Fruit fly (Drosophila melanogaster) whole organism, embryonic: ENCODE data around the gene Acat1.

Experiments used
- CG11247 ChIP-seq: fragments of 200-800 bp; sonication (Bioruptor generic); IDR thresholded peaks from 2 replicates; pipeline ENCODE4 v1.3.6; 2022; ENCODE audit warnings: missing biosample characterization, missing genetic modification characterization
- CG12769 ChIP-seq: fragments of 200-800 bp; sonication (Bioruptor generic); optimal IDR thresholded peaks from 2 replicates; lab custom pipeline; 2019; ENCODE audit warnings: missing biosample characterization, mild to moderate bottlenecking, missing genetic modification characterization, moderate library complexity
- CG15696 ChIP-seq: fragments of 200-800 bp; sonication (Bioruptor generic); optimal IDR thresholded peaks from 2 replicates; lab custom pipeline; 2019; ENCODE audit warnings: missing biosample characterization, mild to moderate bottlenecking, missing genetic modification characterization, moderate library complexity
- CG2129 ChIP-seq: fragments of 200-800 bp; sonication (Bioruptor generic); IDR thresholded peaks from 2 replicates; pipeline ENCODE4 v1.3.6; 2022; ENCODE audit warnings: missing biosample characterization, missing genetic modification characterization; ENCODE audit not compliant: partially characterized antibody
- CG31388 ChIP-seq: fragments of 200-800 bp; sonication (Bioruptor generic); optimal IDR thresholded peaks from 2 replicates; lab custom pipeline; 2016; ENCODE audit warnings: missing biosample characterization, missing genetic modification characterization
- CG34376 ChIP-seq: fragments of 200-800 bp; sonication (Bioruptor generic); optimal IDR thresholded peaks from 2 replicates; lab custom pipeline; 2018; ENCODE audit warnings: missing biosample characterization, mild to moderate bottlenecking, missing genetic modification characterization
- CG4707 ChIP-seq: fragments of 200-800 bp; sonication (Bioruptor generic); optimal IDR thresholded peaks from 2 replicates; lab custom pipeline; 2018; ENCODE audit warnings: missing biosample characterization, mild to moderate bottlenecking, missing genetic modification characterization, moderate library complexity
- CG7556 ChIP-seq: fragments of 200-800 bp; sonication (Bioruptor generic); optimal IDR thresholded peaks from 2 replicates; lab custom pipeline; 2017; ENCODE audit warnings: missing biosample characterization, mild to moderate bottlenecking, missing genetic modification characterization
- CG8281 ChIP-seq: fragments of 200-800 bp; sonication (Bioruptor generic); optimal IDR thresholded peaks from 2 replicates; lab custom pipeline; 2018; ENCODE audit warnings: missing biosample characterization, mild to moderate bottlenecking, missing genetic modification characterization, moderate library complexity
- CG9215 ChIP-seq: fragments of 200-800 bp; sonication (Bioruptor generic); IDR thresholded peaks from 2 replicates; pipeline ENCODE4 v1.3.6; 2022; ENCODE audit warnings: missing biosample characterization, missing genetic modification characterization
- CG9817 ChIP-seq: fragments of 200-800 bp; sonication (Bioruptor generic); optimal IDR thresholded peaks from 2 replicates; lab custom pipeline; 2018; ENCODE audit warnings: missing biosample characterization, mild to moderate bottlenecking, missing genetic modification characterization, moderate library complexity
- CG9932 ChIP-seq: fragments of 200-800 bp; sonication (Bioruptor generic); IDR thresholded peaks from 2 replicates; pipeline ENCODE4 v1.3.6; 2022; ENCODE audit warnings: missing biosample characterization, missing genetic modification characterization
- CHES-1-like ChIP-seq: fragments of 200-800 bp; sonication (Bioruptor generic); optimal IDR thresholded peaks from 2 replicates; lab custom pipeline; 2016; ENCODE audit warnings: missing biosample characterization, missing genetic modification characterization
- Dbx ChIP-seq: fragments of 200-800 bp; sonication (Bioruptor generic); IDR thresholded peaks from 3 replicates; pipeline ENCODE4 v1.3.6; 2022; ENCODE audit warnings: missing biosample characterization, missing genetic modification characterization
- Dip2 ChIP-seq: fragments of 200-800 bp; sonication (Bioruptor generic); IDR thresholded peaks from 2 replicates; pipeline ENCODE4 v1.3.6; 2022; ENCODE audit warnings: missing biosample characterization, missing genetic modification characterization
- Gsc ChIP-seq: fragments of 200-800 bp; sonication (Bioruptor generic); IDR thresholded peaks from 2 replicates; pipeline ENCODE4 v1.3.6; 2022; ENCODE audit warnings: missing biosample characterization, missing genetic modification characterization
- HLH4C ChIP-seq: fragments of 200-800 bp; sonication (Bioruptor generic); IDR thresholded peaks from 3 replicates; pipeline ENCODE4 v1.3.6; 2022; ENCODE audit warnings: missing biosample characterization, missing genetic modification characterization; ENCODE audit not compliant: partially characterized antibody
- Lpt ChIP-seq: fragments of >200 bp; optimal IDR thresholded peaks from 2 replicates; lab custom pipeline; 2018; ENCODE audit warnings: missing biosample characterization, missing genetic modification characterization
- Poxn ChIP-seq: fragments of 200-800 bp; sonication (Bioruptor generic); IDR thresholded peaks from 2 replicates; pipeline ENCODE4 v1.3.6; 2022; ENCODE audit warnings: missing biosample characterization, missing genetic modification characterization
- Six4 ChIP-seq: fragments of 200-800 bp; sonication (Bioruptor generic); optimal IDR thresholded peaks from 2 replicates; lab custom pipeline; 2016; ENCODE audit warnings: missing biosample characterization, missing genetic modification characterization
- Ssrp ChIP-seq: fragments of 200-800 bp; sonication (Bioruptor generic); optimal IDR thresholded peaks from 2 replicates; lab custom pipeline; 2018; ENCODE audit warnings: missing biosample characterization, mild to moderate bottlenecking, missing genetic modification characterization, moderate library complexity
- ac ChIP-seq: fragments of 200-800 bp; sonication (Bioruptor generic); optimal IDR thresholded peaks from 3 replicates; lab custom pipeline; 2017; ENCODE audit warnings: missing biosample characterization, mild to moderate bottlenecking, missing genetic modification characterization
- al ChIP-seq: fragments of 200-800 bp; sonication (Bioruptor generic); IDR thresholded peaks from 2 replicates; pipeline ENCODE4 v1.3.6; 2022; ENCODE audit warnings: missing biosample characterization, missing genetic modification characterization
- cas ChIP-seq: fragments of 200-800 bp; sonication (Bioruptor generic); IDR thresholded peaks from 2 replicates; pipeline ENCODE4 v1.3.6; 2022; ENCODE audit warnings: missing biosample characterization, missing genetic modification characterization
- cg ChIP-seq: fragments of 200-800 bp; sonication (Bioruptor generic); optimal IDR thresholded peaks from 3 replicates; lab custom pipeline; 2019; ENCODE audit warnings: missing biosample characterization, mild to moderate bottlenecking, missing genetic modification characterization, moderate library complexity
- da ChIP-seq: fragments of 200-800 bp; sonication (Bioruptor generic); optimal IDR thresholded peaks from 2 replicates; lab custom pipeline; 2016; ENCODE audit warnings: missing biosample characterization, missing genetic modification characterization
- ems ChIP-seq: fragments of 200-800 bp; sonication (Bioruptor generic); optimal IDR thresholded peaks from 3 replicates; lab custom pipeline; 2016; ENCODE audit warnings: missing biosample characterization, missing genetic modification characterization
- fru ChIP-seq: fragments of >200 bp; optimal IDR thresholded peaks from 2 replicates; lab custom pipeline; 2017
- grau ChIP-seq: fragments of 200-800 bp; optimal IDR thresholded peaks from 3 replicates; lab custom pipeline; 2019; ENCODE audit warnings: missing biosample characterization, mild to moderate bottlenecking, missing genetic modification characterization, moderate library complexity
- grn ChIP-seq: fragments of 200-800 bp; sonication (Bioruptor generic); optimal IDR thresholded peaks from 3 replicates; lab custom pipeline; 2017; ENCODE audit warnings: missing biosample characterization, missing genetic modification characterization
- gsb ChIP-seq: fragments of 200-800 bp; sonication (Bioruptor generic); IDR thresholded peaks from 2 replicates; pipeline ENCODE4 v1.3.6; 2022; ENCODE audit warnings: missing biosample characterization, missing genetic modification characterization
- ind ChIP-seq: fragments of 200-800 bp; sonication (Bioruptor generic); optimal IDR thresholded peaks from 3 replicates; lab custom pipeline; 2016; ENCODE audit warnings: missing biosample characterization, missing genetic modification characterization
- onecut ChIP-seq: fragments of 200-800 bp; sonication (Bioruptor generic); IDR thresholded peaks from 2 replicates; pipeline ENCODE4 v1.3.6; 2022; ENCODE audit warnings: missing biosample characterization, missing genetic modification characterization
- pan ChIP-seq, 4 experiments: fragments of >200 bp in 3 of 4; fragments of 200-800 bp in 1 of 4; sonication (Bioruptor generic) in 1 of 4; optimal IDR thresholded peaks in 3 of 4; IDR thresholded peaks in 1 of 4; 2 replicates each; pipeline versions ENCODE4 v1.3.6 to Lab custom; 2017 to 2022; ENCODE audit warnings: missing biosample characterization in 2 of 4, missing genetic modification characterization in 2 of 4, mixed read lengths in 1 of 4
- scrt ChIP-seq: fragments of 200-800 bp; sonication (Bioruptor generic); optimal IDR thresholded peaks from 2 replicates; lab custom pipeline; 2018; ENCODE audit warnings: missing biosample characterization, mild to moderate bottlenecking, missing genetic modification characterization, moderate library complexity
- sens ChIP-seq: fragments of 200-800 bp; sonication (Bioruptor generic); peaks from one replicate; lab custom pipeline; 2016; ENCODE audit warnings: missing biosample characterization, missing genetic modification characterization
- sens-2 ChIP-seq: fragments of 200-800 bp; sonication (Bioruptor generic); IDR thresholded peaks from 2 replicates; pipeline ENCODE4 v1.3.6; 2022; ENCODE audit warnings: missing biosample characterization, missing genetic modification characterization
- shn ChIP-seq: fragments of 200-800 bp; sonication (Bioruptor generic); optimal IDR thresholded peaks from 3 replicates; lab custom pipeline; 2016; ENCODE audit warnings: missing biosample characterization, missing genetic modification characterization
- twi ChIP-seq: fragments of 200-800 bp; optimal IDR thresholded peaks from 2 replicates; lab custom pipeline; 2019; ENCODE audit warnings: missing biosample characterization, mild to moderate bottlenecking, missing genetic modification characterization, moderate library complexity
- vfl ChIP-seq: fragments of 200-800 bp; sonication (Bioruptor generic); optimal IDR thresholded peaks from 2 replicates; lab custom pipeline; 2016; ENCODE audit warnings: missing biosample characterization, missing genetic modification characterization

Gene Acat1

DNA sequence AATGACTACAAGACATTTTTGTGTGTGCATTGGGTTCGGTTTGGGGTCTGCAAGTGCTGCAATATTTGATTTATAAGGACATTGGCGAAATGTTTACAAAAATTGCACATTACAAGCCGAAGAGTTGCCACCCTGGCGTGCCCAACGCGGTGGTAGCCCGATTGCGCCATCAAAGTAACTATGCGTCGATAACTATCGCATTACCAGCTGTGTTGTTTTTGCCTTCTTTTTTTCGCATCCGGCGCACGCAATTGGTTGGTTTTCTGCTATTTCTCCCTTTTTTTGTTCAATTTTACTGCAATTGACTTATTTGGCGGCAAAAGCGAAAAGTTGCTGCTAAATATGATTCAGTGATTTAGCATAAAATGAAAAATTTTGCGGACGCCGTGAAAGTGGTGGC lies 46.1 kb upstream of the Acat1 start, which contains the start of gene RpS14b (continued):
- TF ChIP-seq cg (GFP tag; lab: Kevin White, UChicago) (peak; percentile 10), CG9932 (GFP tag; lab: Robert Waterston, UW) (peak; percentile 69), CHES-1-like (GFP tag; lab: Kevin White, UChicago) (peak; percentile 77), pan (optimal IDR thresholded peaks at IDR 0.05; lab: Kevin White, UChicago) (no peak), pan (GFP tag; optimal IDR thresholded peaks at IDR 0.05 in 1 of 2, IDR thresholded peaks at IDR 0.05 in 1 of 2) (peak in 1 of 2 experiments; percentile 74), Dbx (GFP tag; lab: Robert Waterston, UW) (peak; percentile 68), CG9215 (GFP tag; lab: Robert Waterston, UW) (no peak), shn (peak; percentile 40), Dip2 (GFP tag; lab: Robert Waterston, UW) (no peak), cas (GFP tag; lab: Robert Waterston, UW) (no peak; the same call in 1 of the 2 replicates), ac (GFP tag; lab: Kevin White, UChicago) (no peak), vfl (GFP tag; lab: Kevin White, UChicago) (peak; percentile 35), CG31388 (GFP tag; lab: Kevin White, UChicago) (no peak), grn (GFP tag; lab: Kevin White, UChicago) (peak; percentile 6), CG9817 (tag; lab: Kevin White, UChicago) (peak; percentile 58), Ssrp (no peak), CG15696 (tag; lab: Kevin White, UChicago) (no peak), Six4 (GFP tag; lab: Kevin White, UChicago) (no peak), da (peak; percentile 48), CG8281 (tag; lab: Kevin White, UChicago) (no peak), CG34376 (peak; percentile 79), CG12769 (tag; lab: Kevin White, UChicago) (peak; percentile 37), grau (peak; percentile 36), Poxn (GFP tag; lab: Robert Waterston, UW) (no peak), twi (tag; lab: Kevin White, UChicago) (no peak), CG4707 (GFP tag; lab: Kevin White, UChicago) (peak; percentile 1), CG2129 (GFP tag; lab: Robert Waterston, UW) (peak; percentile 32), ind (GFP tag; lab: Kevin White, UChicago) (peak; percentile 40), ems (GFP tag; lab: Kevin White, UChicago) (peak; percentile 41), onecut (peak; percentile 69), Lpt (GFP tag; lab: Kevin White, UChicago) (no peak), CG11247 (GFP tag; lab: Robert Waterston, UW) (peak; percentile 73), gsb (GFP tag; lab: Robert Waterston, UW) (peak; percentile 51; the same call in 1 of the 2 replicates), sens (peak; percentile 88), al (GFP tag; lab: Robert Waterston, UW) (peak; percentile 38; the same call in 1 of the 2 replicates), Gsc (GFP tag; lab: Robert Waterston, UW) (no peak), scrt (GFP tag; lab: Kevin White, UChicago) (peak; percentile 51), CG7556 (GFP tag; lab: Kevin White, UChicago) (no peak), HLH4C (GFP tag; lab: Robert Waterston, UW) (peak; percentile 72), fru (lab: Kevin White, UChicago) (no peak), sens-2 (GFP tag; lab: Robert Waterston, UW) (0 out of 2 replicates have a peak, but pooled peaks have one; percentile 31)
- TF ChIP-seq, all 482 proteins: peak for 332
